1 fruit fly cellular context compared by ENCODE assay signal in genomic region chr3R:29066285-29066684, dm6.
TF ChIP-seq lines count a peak whose summit lies in the region.

No protein-coding gene starts in this region.

TF ChIP-seq in whole organism, embryonic, 481 proteins besides CTCF, POLR2A, EP300 and RAD21 (continued from another document):
- 0 out of 2 replicates have a peak, but pooled peaks have one; percentile 14 for TF ChIP-seq CG14014 (GFP tag; IDR thresholded peaks at IDR 0.05; lab: Robert Waterston, UW)
- no peak for TF ChIP-seq Taf1 (GFP tag; IDR thresholded peaks at IDR 0.05; lab: Robert Waterston, UW)
- TF ChIP-seq lab (GFP tag; optimal IDR thresholded peaks at IDR 0.05; lab: Kevin White, UChicago): peak; percentile 60
- peak; percentile 49 for TF ChIP-seq grn (GFP tag; optimal IDR thresholded peaks at IDR 0.05; lab: Kevin White, UChicago)
- peak; percentile 15 for TF ChIP-seq CG13296 (GFP tag; optimal IDR thresholded peaks at IDR 0.05; lab: Kevin White, UChicago)
- TF ChIP-seq CG2199 (GFP tag; IDR thresholded peaks at IDR 0.05; lab: Robert Waterston, UW): 0 out of 3 replicates have a peak, but pooled peaks have one; percentile 14
- peak; percentile 10 for TF ChIP-seq CG2678 (tag; optimal IDR thresholded peaks at IDR 0.05; lab: Kevin White, UChicago)
- peak; percentile 24 for TF ChIP-seq exex (tag; optimal IDR thresholded peaks at IDR 0.05; lab: Kevin White, UChicago)
- TF ChIP-seq Xrp1 (GFP tag; IDR thresholded peaks at IDR 0.05; lab: Robert Waterston, UW): 0 out of 2 replicates have a peak, but pooled peaks have one; percentile 8
- TF ChIP-seq tx (GFP tag; optimal IDR thresholded peaks at IDR 0.05; lab: Kevin White, UChicago): no peak
- peak; percentile 24 for TF ChIP-seq Asciz (GFP tag; optimal IDR thresholded peaks at IDR 0.05; lab: Kevin White, UChicago)
- peak; percentile 32 for TF ChIP-seq CG6813 (GFP tag; optimal IDR thresholded peaks at IDR 0.05; lab: Kevin White, UChicago)
- peak; percentile 19 for TF ChIP-seq CG10209 (GFP tag; optimal IDR thresholded peaks at IDR 0.05; lab: Kevin White, UChicago)
- peak; percentile 39 for TF ChIP-seq mirr (GFP tag; optimal IDR thresholded peaks at IDR 0.05; lab: Kevin White, UChicago)
- no peak for TF ChIP-seq ase (GFP tag; IDR thresholded peaks at IDR 0.05; lab: Robert Waterston, UW)
- TF ChIP-seq cwo (GFP tag; optimal IDR thresholded peaks at IDR 0.05; lab: Kevin White, UChicago): peak; percentile 6
- peak; percentile 13 for TF ChIP-seq CG15601 (tag; optimal IDR thresholded peaks at IDR 0.05; lab: Kevin White, UChicago)
- TF ChIP-seq Hsf (GFP tag; optimal IDR thresholded peaks at IDR 0.05; lab: Kevin White, UChicago): no peak
- peak; percentile 32 for TF ChIP-seq CG6765 (GFP tag; optimal IDR thresholded peaks at IDR 0.05; lab: Kevin White, UChicago)
- TF ChIP-seq HHEX (GFP tag; optimal IDR thresholded peaks at IDR 0.05; lab: Kevin White, UChicago): peak; percentile 34
- no peak for TF ChIP-seq vnd (GFP tag; IDR thresholded peaks at IDR 0.05; lab: Robert Waterston, UW; ENCODE audit: partially characterized antibody)
- peak; percentile 24 for TF ChIP-seq Sox100B (GFP tag; optimal IDR thresholded peaks at IDR 0.05; lab: Kevin White, UChicago)
- TF ChIP-seq BtbVII (GFP tag; optimal IDR thresholded peaks at IDR 0.05; lab: Kevin White, UChicago): peak; percentile 22
- peak; percentile 15 for TF ChIP-seq CG6854 (GFP tag; optimal IDR thresholded peaks at IDR 0.05; lab: Kevin White, UChicago)
- TF ChIP-seq gce (GFP tag; IDR thresholded peaks at IDR 0.05; lab: Robert Waterston, UW): 0 out of 3 replicates have a peak, but pooled peaks have one; percentile 23
- peak; percentile 47 for TF ChIP-seq CG12071 (GFP tag; optimal IDR thresholded peaks at IDR 0.05; lab: Kevin White, UChicago)
- peak; percentile 47; the same call in 1 of the 3 replicates for TF ChIP-seq so (GFP tag; IDR thresholded peaks at IDR 0.05; lab: Robert Waterston, UW)
- TF ChIP-seq pita (GFP tag; optimal IDR thresholded peaks at IDR 0.05; lab: Kevin White, UChicago): no peak
- TF ChIP-seq nmo (GFP tag; optimal IDR thresholded peaks at IDR 0.05; lab: Kevin White, UChicago): no peak
